Worm (Caenorhabditis elegans) whole organism, midembryonic: ENCODE data around the gene T05C7.9.

Experiments used
- T22C8.4 ChIP-seq: fragments of 200-800 bp; sonication (Bioruptor generic); IDR thresholded peaks from 2 replicates; pipeline ENCODE4 v1.3.6; 2022; ENCODE audit warnings: missing genetic modification characterization, missing compliant biosample characterization
- cog-1 ChIP-seq: sonication (generic microtip); optimal IDR thresholded peaks from 2 replicates; lab custom pipeline; 2016; ENCODE audit warnings: missing genetic modification characterization, missing compliant biosample characterization
- flt-1 ChIP-seq: fragments of 200-800 bp; sonication (Bioruptor generic); IDR thresholded peaks from 2 replicates; pipeline ENCODE4 v1.3.6; 2022; ENCODE audit warnings: missing genetic modification characterization, missing compliant biosample characterization
- klf-2 ChIP-seq: fragments of 200-800 bp; sonication (Bioruptor generic); conservative IDR thresholded peaks from 2 replicates; pipeline ENCODE4 v1.3.6; 2022; ENCODE audit warnings: missing genetic modification reagents, missing genetic modification characterization, missing compliant biosample characterization
- med-1 ChIP-seq: sonication (generic microtip); optimal IDR thresholded peaks from 2 replicates; lab custom pipeline; 2017; ENCODE audit warnings: missing genetic modification characterization, mild to moderate bottlenecking, missing compliant biosample characterization, antibody characterized with exemption, missing genetic modification reagents; ENCODE audit not compliant: insufficient read depth
- ref-1 ChIP-seq: fragments of 200-800 bp; sonication (Bioruptor generic); conservative IDR thresholded peaks from 2 replicates; pipeline ENCODE4 v1.3.6; 2022; ENCODE audit warnings: missing genetic modification reagents, missing genetic modification characterization, missing compliant biosample characterization
- tab-1 ChIP-seq: fragments of 200-800 bp; sonication (Bioruptor generic); IDR thresholded peaks from 2 replicates; pipeline ENCODE4 v1.3.6; 2022; ENCODE audit warnings: missing genetic modification characterization, missing compliant biosample characterization
- ztf-23 ChIP-seq: fragments of 200-800 bp; sonication (Bioruptor generic); IDR thresholded peaks from 2 replicates; pipeline ENCODE4 v1.3.6; 2022; ENCODE audit warnings: missing genetic modification reagents, missing genetic modification characterization, missing compliant biosample characterization
- ztf-29 ChIP-seq: fragments of 200-800 bp; sonication (Bioruptor generic); IDR thresholded peaks from 2 replicates; pipeline ENCODE4 v1.3.6; 2022; ENCODE audit warnings: missing genetic modification reagents, missing genetic modification characterization, missing compliant biosample characterization

- TF ChIP-seq tab-1 (GFP tag; lab: Robert Waterston, UW) (no peak), ref-1 (GFP tag; lab: Robert Waterston, UW) (no peak), ztf-29 (no peak), flt-1 (no peak), ztf-23 (GFP tag; lab: Robert Waterston, UW) (no peak), med-1 (GFP tag; lab: Kevin White, UChicago) (no peak), cog-1 (no peak), klf-2 (GFP tag; lab: Robert Waterston, UW) (no peak), T22C8.4 (GFP tag; lab: Robert Waterston, UW) (no peak)
These were observed at the start of gene T05C7.9 for ce11 chrIV:79205-79604.
